Fruit fly (Drosophila melanogaster) whole organism, embryonic: ENCODE measurements around the gene arm.
A peak's percentile ranks its signal among the peaks of the same experiment; 100 is the strongest.

Experiments used
- Blimp-1 ChIP-seq: fragments of 200-800 bp; sonication (Bioruptor generic); optimal IDR thresholded peaks from 3 replicates; lab custom pipeline; 2018; ENCODE audit warnings: missing biosample characterization, missing genetic modification characterization, mild to moderate bottlenecking, moderate library complexity, missing genetic modification reagents
- CG11247 ChIP-seq: fragments of 200-800 bp; sonication (Bioruptor generic); IDR thresholded peaks from 2 replicates; pipeline ENCODE4 v1.3.6; 2022; ENCODE audit warnings: missing biosample characterization, missing genetic modification characterization
- CG12391 ChIP-seq: fragments of 200-800 bp; sonication (Bioruptor generic); optimal IDR thresholded peaks from 3 replicates; lab custom pipeline; 2018; ENCODE audit warnings: missing biosample characterization, mild to moderate bottlenecking, missing genetic modification characterization, moderate library complexity
- CG14014 ChIP-seq: fragments of 200-800 bp; sonication (Bioruptor generic); IDR thresholded peaks from 2 replicates; pipeline ENCODE4 v1.3.6; 2022; ENCODE audit warnings: missing biosample characterization, missing genetic modification characterization
- CG15479 ChIP-seq: fragments of 200-800 bp; sonication (Bioruptor generic); optimal IDR thresholded peaks from 3 replicates; lab custom pipeline; 2019; ENCODE audit warnings: missing biosample characterization, mild to moderate bottlenecking, missing genetic modification characterization, moderate library complexity
- CG17385 ChIP-seq: fragments of 200-800 bp; sonication (Bioruptor generic); optimal IDR thresholded peaks from 3 replicates; lab custom pipeline; 2018; ENCODE audit warnings: missing biosample characterization, mild to moderate bottlenecking, missing genetic modification characterization
- CG17912 ChIP-seq: fragments of 200-800 bp; sonication (Bioruptor generic); optimal IDR thresholded peaks from 2 replicates; lab custom pipeline; 2018; ENCODE audit warnings: missing biosample characterization, mild to moderate bottlenecking, missing genetic modification characterization
- CG1832 ChIP-seq: fragments of 200-800 bp; sonication (Bioruptor generic); optimal IDR thresholded peaks from 2 replicates; lab custom pipeline; 2017; ENCODE audit warnings: missing biosample characterization, mild to moderate bottlenecking, missing genetic modification characterization, inconsistent platforms
- CG3281 ChIP-seq: fragments of 200-800 bp; sonication (Bioruptor generic); optimal IDR thresholded peaks from 3 replicates; lab custom pipeline; 2017; ENCODE audit warnings: missing biosample characterization, mild to moderate bottlenecking, missing genetic modification characterization
- CG34376 ChIP-seq: fragments of 200-800 bp; sonication (Bioruptor generic); optimal IDR thresholded peaks from 2 replicates; lab custom pipeline; 2018; ENCODE audit warnings: missing biosample characterization, mild to moderate bottlenecking, missing genetic modification characterization
- CG43689 ChIP-seq: fragments of 200-800 bp; sonication (Bioruptor generic); IDR thresholded peaks from 2 replicates; pipeline ENCODE4 v1.3.6; 2022; ENCODE audit warnings: missing biosample characterization, missing genetic modification characterization
- CG4854 ChIP-seq: fragments of 200-800 bp; sonication (Bioruptor generic); optimal IDR thresholded peaks from 2 replicates; lab custom pipeline; 2016; ENCODE audit warnings: missing biosample characterization, missing genetic modification characterization, inconsistent platforms
- CG6765 ChIP-seq: fragments of 200-800 bp; sonication (Bioruptor generic); optimal IDR thresholded peaks from 3 replicates; lab custom pipeline; 2017; ENCODE audit warnings: missing biosample characterization, mild to moderate bottlenecking, missing genetic modification characterization
- CG8388 ChIP-seq: fragments of 200-800 bp; sonication (Bioruptor generic); optimal IDR thresholded peaks from 2 replicates; lab custom pipeline; 2019; ENCODE audit warnings: missing biosample characterization, mild to moderate bottlenecking, missing genetic modification characterization, moderate library complexity
- CG9727 ChIP-seq: fragments of 200-800 bp; sonication (Bioruptor generic); optimal IDR thresholded peaks from 3 replicates; lab custom pipeline; 2017; ENCODE audit warnings: missing biosample characterization, mild to moderate bottlenecking, missing genetic modification characterization
- Chrac-16 ChIP-seq: fragments of 200-800 bp; sonication (Bioruptor generic); optimal IDR thresholded peaks from 3 replicates; lab custom pipeline; 2016; ENCODE audit warnings: missing biosample characterization, missing genetic modification characterization
- CoRest ChIP-seq: fragments of 200-800 bp; sonication (Bioruptor generic); optimal IDR thresholded peaks from 3 replicates; lab custom pipeline; 2018; ENCODE audit warnings: missing biosample characterization, mild to moderate bottlenecking, missing genetic modification characterization, moderate library complexity
- D ChIP-seq, 2 experiments: fragments of 200-800 bp in 1 of 2; fragments of >200 bp in 1 of 2; sonication (Bioruptor generic) in 1 of 2; optimal IDR thresholded peaks; 2 replicates in 1 of 2; 3 replicates in 1 of 2; lab custom pipeline; 2017; ENCODE audit warnings: mild to moderate bottlenecking in 1 of 2, missing biosample characterization in 1 of 2, missing genetic modification characterization in 1 of 2, missing genetic modification reagents in 1 of 2
- Ets97D ChIP-seq: fragments of 200-800 bp; sonication (Bioruptor generic); optimal IDR thresholded peaks from 3 replicates; lab custom pipeline; 2016; ENCODE audit warnings: missing biosample characterization, missing genetic modification characterization
- HLH4C ChIP-seq: fragments of 200-800 bp; sonication (Bioruptor generic); IDR thresholded peaks from 3 replicates; pipeline ENCODE4 v1.3.6; 2022; ENCODE audit warnings: missing biosample characterization, missing genetic modification characterization; ENCODE audit not compliant: partially characterized antibody
- HmgZ ChIP-seq: fragments of 200-800 bp; sonication (Bioruptor generic); optimal IDR thresholded peaks from 2 replicates; lab custom pipeline; 2018; ENCODE audit warnings: missing biosample characterization, mild to moderate bottlenecking, missing genetic modification characterization
- Med ChIP-seq: fragments of 200-800 bp; sonication (Bioruptor generic); peaks from one replicate; lab custom pipeline; 2016; ENCODE audit warnings: missing biosample characterization, missing genetic modification characterization, mild to moderate bottlenecking, inconsistent platforms, moderate library complexity
- Poxn ChIP-seq: fragments of 200-800 bp; sonication (Bioruptor generic); IDR thresholded peaks from 2 replicates; pipeline ENCODE4 v1.3.6; 2022; ENCODE audit warnings: missing biosample characterization, missing genetic modification characterization
- Scr ChIP-seq: fragments of 200-800 bp; sonication (Bioruptor generic); IDR thresholded peaks from 2 replicates; pipeline ENCODE4 v1.3.6; 2022; ENCODE audit warnings: missing biosample characterization, missing genetic modification characterization; ENCODE audit not compliant: partially characterized antibody
- Sox100B ChIP-seq: fragments of 200-800 bp; sonication (Bioruptor generic); optimal IDR thresholded peaks from 3 replicates; lab custom pipeline; 2018; ENCODE audit warnings: missing biosample characterization, mild to moderate bottlenecking, missing genetic modification characterization
- Xrp1 ChIP-seq: fragments of 200-800 bp; sonication (Bioruptor generic); IDR thresholded peaks from 2 replicates; pipeline ENCODE4 v1.3.6; 2022; ENCODE audit warnings: missing biosample characterization, missing genetic modification characterization
- ab ChIP-seq: fragments of 200-800 bp; sonication (Bioruptor generic); optimal IDR thresholded peaks from 2 replicates; lab custom pipeline; 2016; ENCODE audit warnings: missing biosample characterization, missing genetic modification characterization
- ci ChIP-seq: fragments of 200-800 bp; sonication (Bioruptor generic); IDR thresholded peaks from 3 replicates; pipeline ENCODE4 v1.3.6; 2022; ENCODE audit warnings: missing biosample characterization, missing genetic modification characterization
- crol ChIP-seq: fragments of 200-800 bp; sonication (Bioruptor generic); IDR thresholded peaks from 2 replicates; pipeline ENCODE4 v1.3.6; 2022; ENCODE audit warnings: missing biosample characterization, missing genetic modification characterization
- dmrt11E ChIP-seq: fragments of 200-800 bp; sonication (Bioruptor generic); optimal IDR thresholded peaks from 3 replicates; lab custom pipeline; 2018; ENCODE audit warnings: missing biosample characterization, mild to moderate bottlenecking, missing genetic modification characterization, moderate library complexity
- ewg ChIP-seq: fragments of 200-800 bp; sonication (Bioruptor generic); optimal IDR thresholded peaks from 3 replicates; lab custom pipeline; 2017; ENCODE audit warnings: mild to moderate bottlenecking, missing biosample characterization, missing genetic modification reagents, missing genetic modification characterization
- exex ChIP-seq: fragments of 200-800 bp; sonication (Bioruptor generic); optimal IDR thresholded peaks from 4 replicates; lab custom pipeline; 2018; ENCODE audit warnings: missing biosample characterization, mild to moderate bottlenecking, missing genetic modification characterization, moderate library complexity
- fd96Cb ChIP-seq: fragments of 200-800 bp; sonication (Bioruptor generic); optimal IDR thresholded peaks from 2 replicates; lab custom pipeline; 2018; ENCODE audit warnings: missing biosample characterization, mild to moderate bottlenecking, missing genetic modification characterization, moderate library complexity
- ftz-f1 ChIP-seq: fragments of 200-800 bp; sonication (Bioruptor generic); optimal IDR thresholded peaks from 2 replicates; lab custom pipeline; 2016; ENCODE audit warnings: missing biosample characterization, missing genetic modification characterization
- jumu ChIP-seq: fragments of 200-800 bp; sonication (Bioruptor generic); optimal IDR thresholded peaks from 3 replicates; lab custom pipeline; 2016; ENCODE audit warnings: missing biosample characterization, missing genetic modification characterization
- ken ChIP-seq: fragments of 200-800 bp; sonication (Bioruptor generic); IDR thresholded peaks from 3 replicates; pipeline ENCODE4 v1.3.6; 2022; ENCODE audit warnings: missing biosample characterization, missing genetic modification characterization
- kni ChIP-seq: fragments of 200-800 bp; sonication (Bioruptor generic); optimal IDR thresholded peaks from 3 replicates; lab custom pipeline; 2017; ENCODE audit warnings: mild to moderate bottlenecking, missing biosample characterization, missing genetic modification reagents, missing genetic modification characterization
- lbe ChIP-seq: fragments of 200-800 bp; sonication (Bioruptor generic); optimal IDR thresholded peaks from 2 replicates; lab custom pipeline; 2016; ENCODE audit warnings: missing biosample characterization, mild to moderate bottlenecking, missing genetic modification characterization
- nerfin-1 ChIP-seq: fragments of 200-800 bp; sonication (Bioruptor generic); optimal IDR thresholded peaks from 3 replicates; lab custom pipeline; 2019; ENCODE audit warnings: missing biosample characterization, mild to moderate bottlenecking, missing genetic modification characterization, moderate library complexity
- org-1 ChIP-seq: fragments of 200-800 bp; sonication (Bioruptor generic); optimal IDR thresholded peaks from 2 replicates; lab custom pipeline; 2017; ENCODE audit warnings: missing biosample characterization, missing genetic modification characterization
- pb ChIP-seq: fragments of 200-800 bp; sonication (Bioruptor generic); optimal IDR thresholded peaks from 3 replicates; lab custom pipeline; 2016; ENCODE audit warnings: missing biosample characterization, missing genetic modification characterization
- pzg ChIP-seq: fragments of 200-800 bp; sonication (Bioruptor generic); optimal IDR thresholded peaks from 3 replicates; lab custom pipeline; 2018; ENCODE audit warnings: missing biosample characterization, mild to moderate bottlenecking, missing genetic modification characterization, moderate library complexity
- sens ChIP-seq: fragments of 200-800 bp; sonication (Bioruptor generic); peaks from one replicate; lab custom pipeline; 2016; ENCODE audit warnings: missing biosample characterization, missing genetic modification characterization
- shn ChIP-seq: fragments of 200-800 bp; sonication (Bioruptor generic); optimal IDR thresholded peaks from 3 replicates; lab custom pipeline; 2016; ENCODE audit warnings: missing biosample characterization, missing genetic modification characterization
- sima ChIP-seq: fragments of 200-800 bp; sonication (Bioruptor generic); optimal IDR thresholded peaks from 2 replicates; lab custom pipeline; 2016; ENCODE audit warnings: missing biosample characterization, missing genetic modification characterization
- stwl ChIP-seq: fragments of 200-800 bp; sonication (Bioruptor generic); optimal IDR thresholded peaks from 3 replicates; lab custom pipeline; 2018; ENCODE audit warnings: missing biosample characterization, mild to moderate bottlenecking, missing genetic modification characterization, moderate library complexity
- trem ChIP-seq: fragments of 200-800 bp; optimal IDR thresholded peaks from 3 replicates; lab custom pipeline; 2019; ENCODE audit warnings: missing biosample characterization, mild to moderate bottlenecking, missing genetic modification characterization, moderate library complexity
- twi ChIP-seq: fragments of 200-800 bp; optimal IDR thresholded peaks from 2 replicates; lab custom pipeline; 2019; ENCODE audit warnings: missing biosample characterization, mild to moderate bottlenecking, missing genetic modification characterization, moderate library complexity
- unc-4 ChIP-seq: fragments of 200-800 bp; sonication (Bioruptor generic); IDR thresholded peaks from 2 replicates; pipeline ENCODE4 v1.3.6; 2022; ENCODE audit warnings: missing biosample characterization, missing genetic modification characterization; ENCODE audit not compliant: partially characterized antibody

arm gene

DNA sequence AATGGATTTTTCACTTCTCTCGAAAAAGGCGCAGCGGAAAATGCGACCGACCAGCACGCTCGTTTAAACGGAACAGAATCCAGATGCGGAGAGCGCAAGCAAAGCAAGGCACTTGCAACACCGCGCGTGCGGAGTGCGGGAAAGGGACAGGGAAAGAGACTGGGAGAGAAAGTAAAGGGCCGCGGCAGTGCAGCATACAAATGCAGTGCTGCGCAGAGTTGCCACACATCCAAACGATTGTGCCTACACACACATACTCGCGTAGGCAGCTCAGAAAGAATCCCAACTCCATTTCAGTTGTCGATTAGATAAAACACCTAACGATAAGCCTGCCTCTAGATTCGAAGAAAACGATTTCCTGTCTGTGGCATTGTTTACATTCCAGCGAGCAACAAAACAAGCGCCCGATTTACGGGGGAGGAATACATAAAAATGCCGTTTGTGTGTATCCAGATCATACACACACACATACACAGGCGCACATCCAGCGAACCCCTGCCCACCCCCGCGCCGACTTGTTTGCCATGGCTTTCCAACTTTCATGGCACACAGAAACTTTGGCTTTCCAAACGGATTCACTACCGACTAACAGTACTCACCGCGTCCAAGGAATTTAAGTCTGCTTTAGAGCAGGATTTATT lies 881 bp downstream of the arm start (continued):
- TF ChIP-seq Xrp1 (GFP tag; lab: Robert Waterston, UW) (no peak), CG43689 (GFP tag; lab: Robert Waterston, UW) (no peak), CG3281 (GFP tag; lab: Kevin White, UChicago) (peak; percentile 15), sima (no peak), Ets97D (no peak), pzg (GFP tag; lab: Kevin White, UChicago) (peak; percentile 16), exex (no peak), Med (GFP tag; lab: Kevin White, UChicago) (peak; percentile 74), Sox100B (no peak), nerfin-1 (tag; lab: Kevin White, UChicago) (peak; percentile 89), kni (GFP tag; lab: Kevin White, UChicago) (peak; percentile 97), Scr (0 out of 2 replicates have a peak, but pooled peaks have one; percentile 21), ewg (GFP tag; lab: Kevin White, UChicago) (peak; percentile 59), twi (peak; percentile 15), CG11247 (GFP tag; lab: Robert Waterston, UW) (no peak), lbe (GFP tag; lab: Kevin White, UChicago) (no peak), Poxn (no peak), Chrac-16 (GFP tag; lab: Kevin White, UChicago) (no peak), pb (GFP tag; lab: Kevin White, UChicago) (no peak), sens (GFP tag; lab: Kevin White, UChicago) (peak; percentile 77), CG8388 (GFP tag; lab: Kevin White, UChicago) (no peak), Blimp-1 (peak; percentile 47), shn (GFP tag; lab: Kevin White, UChicago) (no peak), ftz-f1 (GFP tag; lab: Kevin White, UChicago) (no peak), crol (peak; percentile 87), org-1 (no peak), CG15479 (peak; percentile 99), ken (GFP tag; lab: Robert Waterston, UW) (no peak), CG9727 (GFP tag; lab: Kevin White, UChicago) (no peak), CG17912 (no peak), dmrt11E (tag; lab: Kevin White, UChicago) (no peak), CG34376 (GFP tag; lab: Kevin White, UChicago) (peak; percentile 16), CG6765 (GFP tag; lab: Kevin White, UChicago) (no peak), trem (tag; lab: Kevin White, UChicago) (peak; percentile 13), HLH4C (GFP tag; lab: Robert Waterston, UW) (no peak), CG12391 (tag; lab: Kevin White, UChicago) (no peak), ci (peak; percentile 53; the same call in 2 of the 3 replicates), CG4854 (GFP tag; lab: Kevin White, UChicago) (no peak), CG1832 (GFP tag; lab: Kevin White, UChicago) (peak; percentile 30), CG14014 (GFP tag; lab: Robert Waterston, UW) (no peak), unc-4 (peak; percentile 40; the same call in 1 of the 2 replicates), fd96Cb (tag; lab: Kevin White, UChicago) (no peak), D (optimal IDR thresholded peaks at IDR 0.05; lab: Kevin White, UChicago) (peak; percentile 37), D (GFP tag; optimal IDR thresholded peaks at IDR 0.05; lab: Kevin White, UChicago) (no peak), jumu (GFP tag; lab: Kevin White, UChicago) (no peak), HmgZ (peak; percentile 19), ab (GFP tag; lab: Kevin White, UChicago) (no peak), stwl (tag; lab: Kevin White, UChicago) (peak; percentile 10), CG17385 (GFP tag; lab: Kevin White, UChicago) (no peak), CoRest (tag; lab: Kevin White, UChicago) (no peak)
